Worm (Caenorhabditis elegans): ENCODE data around the gene cand-1.

The cand-1 gene

ce11 chrV:16827485-16827884 lies 24.8 kb downstream of the cand-1 start, which contains the start of gene srh-216:
srh-216 (minus strand) TSS chrV:16827585.
- no peak for TF ChIP-seq scrt-1 (GFP tag; IDR thresholded peaks at IDR 0.05)
- no peak for TF ChIP-seq ama-1 (optimal IDR thresholded peaks at IDR 0.05)
- no peak for TF ChIP-seq ceh-36 (tag; optimal IDR thresholded peaks at IDR 0.05)
- no peak for TF ChIP-seq pes-1 (GFP tag; IDR thresholded peaks at IDR 0.05)
- TF ChIP-seq B0310.2 (tag; optimal IDR thresholded peaks at IDR 0.05) = no peak
- TF ChIP-seq hnd-1 (tag; optimal IDR thresholded peaks at IDR 0.05) = no peak
- TF ChIP-seq tbx-37 (GFP tag; conservative IDR thresholded peaks at IDR 0.05) = no peak
- no peak for TF ChIP-seq ets-7 (tag; optimal IDR thresholded peaks at IDR 0.05)
- TF ChIP-seq flt-1 (GFP tag; IDR thresholded peaks at IDR 0.05) = no peak
- TF ChIP-seq tbx-11 (GFP tag; IDR thresholded peaks at IDR 0.05) = no peak
- no peak for TF ChIP-seq ceh-13 (GFP tag; optimal IDR thresholded peaks at IDR 0.05)
- no peak for TF ChIP-seq hmg-4 (GFP tag; optimal IDR thresholded peaks at IDR 0.05)
- TF ChIP-seq aly-1 (tag; optimal IDR thresholded peaks at IDR 0.05) = no peak
- TF ChIP-seq sea-1 (GFP tag; conservative IDR thresholded peaks at IDR 0.05) = no peak
- TF ChIP-seq hmbx-1 (tag; optimal IDR thresholded peaks at IDR 0.05) = no peak
- no peak for TF ChIP-seq F13C5.2 (tag; optimal IDR thresholded peaks at IDR 0.05)
- TF ChIP-seq tra-4 (tag; optimal IDR thresholded peaks at IDR 0.05) = no peak

ce11 chrV:16829396-16829795 lies 26.7 kb downstream of the cand-1 start, which contains the start of gene srh-214:
srh-214 (minus strand) TSS chrV:16829755.
- no peak for TF ChIP-seq hnd-1 (tag; optimal IDR thresholded peaks at IDR 0.05)

- TF ChIP-seq sea-1 (GFP tag; conservative IDR thresholded peaks at IDR 0.05) (no peak), flt-1 (GFP tag; IDR thresholded peaks at IDR 0.05) (no peak), hmg-4 (GFP tag; optimal IDR thresholded peaks at IDR 0.05) (no peak), ets-7 (tag; optimal IDR thresholded peaks at IDR 0.05) (no peak), hmbx-1 (tag; optimal IDR thresholded peaks at IDR 0.05) (no peak), pes-1 (GFP tag; IDR thresholded peaks at IDR 0.05) (no peak), tbx-37 (GFP tag; conservative IDR thresholded peaks at IDR 0.05) (no peak), scrt-1 (GFP tag; IDR thresholded peaks at IDR 0.05) (no peak), tra-4 (tag; optimal IDR thresholded peaks at IDR 0.05) (no peak), tbx-11 (GFP tag; IDR thresholded peaks at IDR 0.05) (no peak), B0310.2 (tag; optimal IDR thresholded peaks at IDR 0.05) (no peak), ceh-13 (GFP tag; optimal IDR thresholded peaks at IDR 0.05) (no peak), ceh-36 (tag; optimal IDR thresholded peaks at IDR 0.05) (no peak), hnd-1 (tag; optimal IDR thresholded peaks at IDR 0.05) (no peak), ama-1 (optimal IDR thresholded peaks at IDR 0.05) (no peak), aly-1 (tag; optimal IDR thresholded peaks at IDR 0.05) (no peak), F13C5.2 (tag; optimal IDR thresholded peaks at IDR 0.05) (no peak)
These were observed 28.6 kb downstream of the cand-1 start for ce11 chrV:16831310-16831709.

- no peak for TF ChIP-seq sea-1 (GFP tag; conservative IDR thresholded peaks at IDR 0.05)
- TF ChIP-seq tbx-11 (GFP tag; IDR thresholded peaks at IDR 0.05) = no peak
- no peak for TF ChIP-seq ets-7 (tag; optimal IDR thresholded peaks at IDR 0.05)
- no peak for TF ChIP-seq ceh-13 (GFP tag; optimal IDR thresholded peaks at IDR 0.05)
These were observed 29.2 kb downstream of the cand-1 start, which contains the start of gene srh-215 for ce11 chrV:16831921-16832320. srh-215 (minus strand) TSS chrV:16832021.

ce11 chrV:16832865-16833264 lies 30.2 kb downstream of the cand-1 start, which contains the start of gene phy-3:
phy-3 (plus strand) TSS chrV:16833165.
- TF ChIP-seq aly-1 (tag; optimal IDR thresholded peaks at IDR 0.05) = no peak
- no peak for TF ChIP-seq tbx-11 (GFP tag; IDR thresholded peaks at IDR 0.05)
- TF ChIP-seq ets-7 (tag; optimal IDR thresholded peaks at IDR 0.05) = no peak
- TF ChIP-seq ama-1 (optimal IDR thresholded peaks at IDR 0.05) = no peak
- TF ChIP-seq hmg-4 (GFP tag; optimal IDR thresholded peaks at IDR 0.05) = no peak
- no peak for TF ChIP-seq B0310.2 (tag; optimal IDR thresholded peaks at IDR 0.05)
- no peak for TF ChIP-seq scrt-1 (GFP tag; IDR thresholded peaks at IDR 0.05)
- no peak for TF ChIP-seq hmbx-1 (tag; optimal IDR thresholded peaks at IDR 0.05)
- TF ChIP-seq tbx-37 (GFP tag; conservative IDR thresholded peaks at IDR 0.05) = no peak
- TF ChIP-seq tra-4 (tag; optimal IDR thresholded peaks at IDR 0.05) = no peak
- TF ChIP-seq ceh-36 (tag; optimal IDR thresholded peaks at IDR 0.05) = no peak
- TF ChIP-seq F13C5.2 (tag; optimal IDR thresholded peaks at IDR 0.05) = no peak
- no peak for TF ChIP-seq sea-1 (GFP tag; conservative IDR thresholded peaks at IDR 0.05)
- TF ChIP-seq hnd-1 (tag; optimal IDR thresholded peaks at IDR 0.05) = no peak
- TF ChIP-seq pes-1 (GFP tag; IDR thresholded peaks at IDR 0.05) = no peak
- TF ChIP-seq ceh-13 (GFP tag; optimal IDR thresholded peaks at IDR 0.05) = no peak
- TF ChIP-seq flt-1 (GFP tag; IDR thresholded peaks at IDR 0.05) = no peak

- no peak for TF ChIP-seq sea-1 (GFP tag; conservative IDR thresholded peaks at IDR 0.05)
These were observed 31.0 kb downstream of the cand-1 start for ce11 chrV:16833672-16834071.

- TF ChIP-seq hnd-1 (tag; optimal IDR thresholded peaks at IDR 0.05) (no peak), scrt-1 (GFP tag; IDR thresholded peaks at IDR 0.05) (no peak), aly-1 (tag; optimal IDR thresholded peaks at IDR 0.05) (no peak), ceh-36 (tag; optimal IDR thresholded peaks at IDR 0.05) (no peak), tbx-37 (GFP tag; conservative IDR thresholded peaks at IDR 0.05) (no peak), tra-4 (tag; optimal IDR thresholded peaks at IDR 0.05) (no peak), tbx-11 (GFP tag; IDR thresholded peaks at IDR 0.05) (no peak), hmbx-1 (tag; optimal IDR thresholded peaks at IDR 0.05) (no peak), B0310.2 (tag; optimal IDR thresholded peaks at IDR 0.05) (no peak), F13C5.2 (tag; optimal IDR thresholded peaks at IDR 0.05) (no peak), ets-7 (tag; optimal IDR thresholded peaks at IDR 0.05) (no peak), hmg-4 (GFP tag; optimal IDR thresholded peaks at IDR 0.05) (no peak)
These were observed 32.3 kb downstream of the cand-1 start, which contains the start of gene tni-3 for ce11 chrV:16834989-16835388. tni-3 (minus strand) TSS chrV:16835128.

ce11 chrV:16836100-16836499 lies 33.4 kb downstream of the cand-1 start:
- TF ChIP-seq scrt-1 (GFP tag; IDR thresholded peaks at IDR 0.05) (no peak), sea-1 (GFP tag; conservative IDR thresholded peaks at IDR 0.05) (no peak), hnd-1 (tag; optimal IDR thresholded peaks at IDR 0.05) (no peak), ets-7 (tag; optimal IDR thresholded peaks at IDR 0.05) (no peak), B0310.2 (tag; optimal IDR thresholded peaks at IDR 0.05) (no peak), ama-1 (optimal IDR thresholded peaks at IDR 0.05) (no peak), aly-1 (tag; optimal IDR thresholded peaks at IDR 0.05) (no peak), flt-1 (GFP tag; IDR thresholded peaks at IDR 0.05) (no peak), tra-4 (tag; optimal IDR thresholded peaks at IDR 0.05) (no peak), ceh-13 (GFP tag; optimal IDR thresholded peaks at IDR 0.05) (no peak), hmbx-1 (tag; optimal IDR thresholded peaks at IDR 0.05) (no peak)

Data from whole organism, early embryonic.